Fruit fly (Drosophila melanogaster): ENCODE data around the gene CG17343.

Gene CG17343

DNA sequence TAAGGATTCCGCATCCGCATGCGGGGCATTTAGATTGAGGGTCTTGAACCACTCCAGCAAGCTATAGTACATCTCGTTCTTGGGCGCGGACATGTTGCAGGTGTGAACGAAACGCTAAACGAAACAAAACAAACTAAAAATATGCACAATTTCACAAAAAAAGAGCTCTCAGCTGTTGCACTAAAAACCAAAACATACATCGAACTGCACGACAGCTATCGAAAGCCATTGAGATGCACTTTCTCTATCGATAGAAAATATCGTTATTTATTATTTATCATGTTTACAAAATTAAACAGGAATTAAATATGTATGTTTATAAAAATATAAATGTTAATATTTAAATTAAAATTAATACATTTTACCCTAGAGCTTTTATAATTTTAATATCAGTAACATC lies 31.4 kb upstream of the CG17343 start, which contains the start of gene hook:
Gene hook (minus strand): TSS at position 211 of the 400 bp plus-strand sequence.
- no peak for TF ChIP-seq CG10631 (GFP tag; optimal IDR thresholded peaks at IDR 0.05)

dm6 chr2L:19034213-19034929 lies 30.4 kb upstream of the CG17343 start, which contains the start of the genes mib2 and CG31800:
Gene mib2 (plus strand): TSS chr2L:19034444.
Gene CG31800 (minus strand): TSS chr2L:19034576.
- TF ChIP-seq acj6 (GFP tag; optimal IDR thresholded peaks at IDR 0.05) (peak; percentile 3), achi (GFP tag; optimal IDR thresholded peaks at IDR 0.05) (peak; percentile 16), CG3919 (GFP tag; optimal IDR thresholded peaks at IDR 0.05) (no peak), svp (GFP tag) (peak; percentile 71), dac (GFP tag; optimal IDR thresholded peaks at IDR 0.05) (no peak), Sox14 (GFP tag; optimal IDR thresholded peaks at IDR 0.05) (no peak), dsx (GFP tag; optimal IDR thresholded peaks at IDR 0.05; ENCODE audit: poor library complexity, severe bottlenecking) (peak; percentile 58), CG6808 (GFP tag; optimal IDR thresholded peaks at IDR 0.05) (peak; percentile 13), spab (GFP tag; optimal IDR thresholded peaks at IDR 0.05) (no peak), esn (GFP tag; optimal IDR thresholded peaks at IDR 0.05) (peak; percentile 21), Eip78C (GFP tag) (peak; percentile 52), CG1621 (tag; optimal IDR thresholded peaks at IDR 0.05) (no peak), fkh (GFP tag; optimal IDR thresholded peaks at IDR 0.05) (peak; percentile 36)

- peak; percentile 90 for TF ChIP-seq svp (GFP tag)
- TF ChIP-seq fd85E (GFP tag; optimal IDR thresholded peaks at IDR 0.05) = no peak
- TF ChIP-seq Sox102F (GFP tag; optimal IDR thresholded peaks at IDR 0.05) = no peak
- no peak for TF ChIP-seq CG4318 (GFP tag; optimal IDR thresholded peaks at IDR 0.05)
- no peak for TF ChIP-seq Gug (GFP tag; IDR thresholded peaks at IDR 0.05)
- TF ChIP-seq Eip93F (GFP tag; optimal IDR thresholded peaks at IDR 0.05) = peak; percentile 37
- no peak for TF ChIP-seq esn (GFP tag; optimal IDR thresholded peaks at IDR 0.05)
- TF ChIP-seq CG8319 (GFP tag; optimal IDR thresholded peaks at IDR 0.05) = no peak
Measured at dm6 chr2L:19035013-19035412, 29.7 kb upstream of the CG17343 start.

DNA sequence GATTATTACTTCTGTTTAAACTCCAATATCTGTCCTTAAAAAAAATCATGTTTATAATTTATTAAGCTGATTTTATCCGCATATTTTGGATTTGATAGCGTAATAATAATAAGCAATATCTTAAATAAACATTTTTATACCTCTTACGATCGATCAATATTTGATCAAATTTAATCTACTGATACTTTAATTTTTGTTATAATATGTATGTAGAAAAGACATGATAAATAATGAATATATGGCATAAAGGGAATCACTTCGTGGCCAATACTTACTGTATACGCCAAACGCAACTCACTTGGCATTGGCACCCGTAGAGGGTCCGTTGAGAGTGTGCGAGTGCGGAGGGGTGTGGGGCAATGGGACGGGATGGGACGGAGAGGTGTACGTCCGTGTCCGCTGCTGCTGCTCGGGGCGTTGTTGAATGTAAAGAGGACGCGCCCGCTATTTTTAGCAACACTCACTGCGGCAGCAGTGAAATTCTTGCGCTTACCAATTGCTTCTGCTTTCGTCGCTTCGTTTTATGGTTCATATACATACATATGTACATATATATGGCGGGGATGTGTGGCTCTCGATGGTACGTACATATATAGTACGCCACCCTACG lies 28.5 kb upstream of the CG17343 start:
- TF ChIP-seq pdm3 (GFP tag; optimal IDR thresholded peaks at IDR 0.05) (peak; percentile 31), eg (GFP tag; IDR thresholded peaks at IDR 0.05) (no peak), CG11294 (GFP tag; IDR thresholded peaks at IDR 0.05) (no peak), net (GFP tag; optimal IDR thresholded peaks at IDR 0.05) (no peak), OdsH (GFP tag; optimal IDR thresholded peaks at IDR 0.05) (no peak), achi (GFP tag; optimal IDR thresholded peaks at IDR 0.05) (peak; percentile 8), acj6 (GFP tag; optimal IDR thresholded peaks at IDR 0.05) (peak; percentile 10), salr (GFP tag; optimal IDR thresholded peaks at IDR 0.05) (no peak), topi (GFP tag; optimal IDR thresholded peaks at IDR 0.05) (no peak), Ets96B (tag; optimal IDR thresholded peaks at IDR 0.05) (no peak), CG1621 (tag; optimal IDR thresholded peaks at IDR 0.05) (peak; percentile 48), CG11762 (GFP tag; optimal IDR thresholded peaks at IDR 0.05; ENCODE audit: insufficient read depth) (no peak), ss (GFP tag; optimal IDR thresholded peaks at IDR 0.05) (peak in 1 of 2 experiments; percentile 7), Lpt (GFP tag; optimal IDR thresholded peaks at IDR 0.05) (peak; percentile 51), CG32006 (GFP tag; optimal IDR thresholded peaks at IDR 0.05) (peak; percentile 34), Sox14 (GFP tag; optimal IDR thresholded peaks at IDR 0.05) (no peak), esn (GFP tag; optimal IDR thresholded peaks at IDR 0.05) (peak; percentile 14), Eip78C (GFP tag) (peak; percentile 82), fkh (GFP tag; optimal IDR thresholded peaks at IDR 0.05) (no peak), svp (GFP tag) (peak; percentile 54), CG3919 (GFP tag; optimal IDR thresholded peaks at IDR 0.05) (peak; percentile 11), Sox15 (GFP tag; optimal IDR thresholded peaks at IDR 0.05) (no peak), CG6276 (GFP tag; optimal IDR thresholded peaks at IDR 0.05) (peak; percentile 1), dac (GFP tag; optimal IDR thresholded peaks at IDR 0.05) (no peak), CG8632 (GFP tag; optimal IDR thresholded peaks at IDR 0.05) (peak; percentile 14)
